Fruit fly (Drosophila melanogaster): Measurements from ENCODE around the gene feo.
A peak's percentile ranks its signal among the peaks of the same experiment; 100 is the strongest.

DNA sequence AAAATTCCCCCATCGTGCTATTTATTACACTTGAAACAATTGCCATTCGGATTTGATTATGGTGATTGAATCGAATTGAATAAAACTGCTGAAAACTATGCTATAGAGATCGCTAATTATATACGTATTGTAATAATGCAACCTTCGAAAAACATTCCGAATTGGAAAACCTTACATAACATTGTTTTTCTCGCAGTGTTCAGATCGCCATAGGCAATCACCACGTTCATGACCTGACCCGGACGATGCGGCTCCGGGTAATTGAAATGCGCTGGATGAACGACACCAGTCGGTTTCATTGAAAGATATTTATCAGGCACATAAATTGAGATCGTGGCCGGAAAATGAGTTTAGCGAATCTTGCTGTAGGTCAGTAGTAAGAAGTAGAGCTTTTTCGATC, 28.1 kb upstream of the feo start:
- no peak for TF ChIP-seq CG6854 (GFP tag; optimal IDR thresholded peaks at IDR 0.05)
- TF ChIP-seq fd59A (GFP tag; optimal IDR thresholded peaks at IDR 0.05), result no peak
- TF ChIP-seq Hr38 (GFP tag; optimal IDR thresholded peaks at IDR 0.05), result no peak
- TF ChIP-seq OdsH (GFP tag; optimal IDR thresholded peaks at IDR 0.05), result no peak
- TF ChIP-seq Gug (GFP tag; IDR thresholded peaks at IDR 0.05), result no peak
- TF ChIP-seq Ets96B (tag; optimal IDR thresholded peaks at IDR 0.05), result no peak
- no peak for TF ChIP-seq eg (GFP tag; IDR thresholded peaks at IDR 0.05)
- no peak for TF ChIP-seq Hr4 (GFP tag; optimal IDR thresholded peaks at IDR 0.05)
- peak; percentile 17 for TF ChIP-seq pdm3 (GFP tag; optimal IDR thresholded peaks at IDR 0.05)

Data from whole organism, prepupa.